Fruit fly (Drosophila melanogaster): Measurements from ENCODE around the gene Sk2.

- TF ChIP-seq OdsH (GFP tag; optimal IDR thresholded peaks at IDR 0.05) (no peak), GATAd (GFP tag; optimal IDR thresholded peaks at IDR 0.05) (no peak), brk (GFP tag; optimal IDR thresholded peaks at IDR 0.05) (no peak), usp (GFP tag; optimal IDR thresholded peaks at IDR 0.05) (no peak), Hr78 (GFP tag; optimal IDR thresholded peaks at IDR 0.05) (no peak), Abd-B (GFP tag; optimal IDR thresholded peaks at IDR 0.05) (no peak), rgr (GFP tag; optimal IDR thresholded peaks at IDR 0.05) (no peak), psq (GFP tag; optimal IDR thresholded peaks at IDR 0.05) (no peak), pan (optimal IDR thresholded peaks at IDR 0.05) (no peak), dmrt93B (GFP tag; optimal IDR thresholded peaks at IDR 0.05) (no peak), Dif (GFP tag; optimal IDR thresholded peaks at IDR 0.05; ENCODE audit: partially characterized antibody) (peak; percentile 71), sage (GFP tag; optimal IDR thresholded peaks at IDR 0.05) (no peak), fru (GFP tag; optimal IDR thresholded peaks at IDR 0.05) (no peak)
Measured at dm6 chr3L:3069774-3070173, 22.9 kb downstream of the Sk2 start.
